Worm (Caenorhabditis elegans) whole organism, late embryonic: ENCODE measurements around the gene W01B6.6.

Experiments
- ama-1 ChIP-seq: fragments of 150-350 bp; optimal IDR thresholded peaks from 2 replicates; lab custom pipeline; 2014
- ceh-14 ChIP-seq: sonication (generic microtip); optimal IDR thresholded peaks from 2 replicates; lab custom pipeline; 2016; ENCODE audit warnings: missing genotype, missing genetic modification characterization, missing compliant biosample characterization
- ceh-9 ChIP-seq: sonication (generic microtip); optimal IDR thresholded peaks from 2 replicates; lab custom pipeline; 2016; ENCODE audit warnings: mild to moderate bottlenecking, missing genetic modification characterization, inconsistent platforms, missing compliant biosample characterization
- ets-4 ChIP-seq: sonication (generic microtip); optimal IDR thresholded peaks from 2 replicates; lab custom pipeline; 2016; ENCODE audit warnings: missing genetic modification characterization, missing compliant biosample characterization
- pha-4 ChIP-seq: fragments of 150-350 bp; optimal IDR thresholded peaks from 2 replicates; lab custom pipeline; 2018; ENCODE audit warnings: missing biosample characterization, missing genetic modification reagents, missing genetic modification characterization

DNA sequence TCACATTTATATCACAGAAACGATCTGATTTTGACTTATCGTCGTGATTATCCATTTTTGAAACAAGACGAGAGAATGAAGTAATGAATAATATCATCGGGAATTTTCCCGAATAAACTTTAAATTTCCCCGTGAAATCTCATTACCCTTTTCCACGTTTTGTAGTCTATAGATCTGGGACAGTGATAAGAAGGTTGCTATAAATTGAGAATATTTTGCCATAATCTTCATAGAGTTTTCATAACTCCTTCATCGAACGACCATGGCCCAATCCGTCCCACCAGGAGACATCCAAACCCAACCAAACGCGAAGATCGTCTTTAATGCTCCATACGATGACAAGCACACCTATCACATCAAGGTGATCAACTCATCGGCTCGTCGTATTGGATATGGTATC lies 14.3 kb downstream of the W01B6.6 start, which contains the start of the genes C04G2.5 and msp-36:
- no peak for TF ChIP-seq ceh-9 (tag; lab: Kevin White, UChicago)
- TF ChIP-seq ets-4 (tag; lab: Kevin White, UChicago) = no peak
- TF ChIP-seq pha-4 (tag; lab: Kevin White, UChicago) = no peak
- TF ChIP-seq ceh-14 (tag; lab: Kevin White, UChicago) = no peak
- no peak for TF ChIP-seq ama-1 (lab: Kevin White, UChicago)
